Worm (Caenorhabditis elegans) whole organism, L4 larva: ENCODE data around the gene B0495.7.

ENCODE experiments used
- aly-2 ChIP-seq: sonication (generic microtip); optimal IDR thresholded peaks from 2 replicates; lab custom pipeline; 2018; ENCODE audit warnings: missing biosample characterization, missing genetic modification characterization
- ceh-20 ChIP-seq: fragments of 200-800 bp; sonication (Bioruptor generic); IDR thresholded peaks from 2 replicates; pipeline ENCODE4 v1.3.6; 2022; ENCODE audit warnings: missing genetic modification reagents, missing genetic modification characterization, missing compliant biosample characterization
- daf-8 ChIP-seq: fragments of 200-800 bp; sonication (Bioruptor generic); IDR thresholded peaks from 2 replicates; pipeline ENCODE4 v1.3.6; 2022; ENCODE audit warnings: missing genetic modification characterization, missing compliant biosample characterization
- lim-7 ChIP-seq: fragments of 200-800 bp; sonication (Bioruptor generic); IDR thresholded peaks from 2 replicates; pipeline ENCODE4 v1.3.6; 2022; ENCODE audit warnings: missing genetic modification characterization, missing compliant biosample characterization
- lin-15B ChIP-seq: fragments of 150-350 bp; sonication (generic microtip); optimal IDR thresholded peaks from 3 replicates; lab custom pipeline; 2014; ENCODE audit warnings: missing biosample characterization, missing genetic modification characterization
- php-3 ChIP-seq: fragments of 200-800 bp; sonication (Bioruptor generic); IDR thresholded peaks from 2 replicates; pipeline ENCODE4 v1.3.6; 2022; ENCODE audit warnings: missing genetic modification reagents, missing genetic modification characterization, missing compliant biosample characterization
- unc-130 ChIP-seq: sonication (generic microtip); optimal IDR thresholded peaks from 2 replicates; lab custom pipeline; 2016; ENCODE audit warnings: missing genetic modification reagents, missing genetic modification characterization, missing compliant biosample characterization

ce11 chrII:7722784-7723183 lies 17.8 kb upstream of the B0495.7 start:
- TF ChIP-seq aly-2 (tag; lab: Kevin White, UChicago) (no peak), php-3 (no peak), lim-7 (no peak), unc-130 (GFP tag; lab: Kevin White, UChicago) (no peak), lin-15B (tag; lab: Kevin White, UChicago) (no peak), daf-8 (no peak), ceh-20 (GFP tag; lab: Robert Waterston, UW) (no peak)
